Fruit fly (Drosophila melanogaster): ENCODE results near the gene CG17776.

- no peak for TF ChIP-seq Clk (GFP tag; optimal IDR thresholded peaks at IDR 0.05)
- TF ChIP-seq CG33017 (tag; optimal IDR thresholded peaks at IDR 0.05): no peak
- no peak for TF ChIP-seq kay (GFP tag; ENCODE audit: borderline replicate concordance)
- no peak for TF ChIP-seq CG11617 (GFP tag; optimal IDR thresholded peaks at IDR 0.05)
- TF ChIP-seq bab1 (GFP tag; optimal IDR thresholded peaks at IDR 0.05): no peak
Observed at dm6 chrX:2140487-2140886, 44.0 kb upstream of the CG17776 start.
